Fruit fly (Drosophila melanogaster) whole organism: ENCODE measurements around the gene Coa8.

Experiments
- CG8478 ChIP-seq: fragments of >200 bp; optimal IDR thresholded peaks from 2 replicates; lab custom pipeline; 2018; ENCODE audit warnings: inconsistent platforms
- Dll ChIP-seq: fragments of >200 bp; optimal IDR thresholded peaks from 2 replicates; lab custom pipeline; 2017
- EcR ChIP-seq, 2 experiments: fragments of >200 bp; optimal IDR thresholded peaks; 2 replicates each; lab custom pipeline; 2017; ENCODE audit warnings: missing biosample characterization in 2 of 2, missing genetic modification characterization in 2 of 2, missing genetic modification reagents in 2 of 2
- pan ChIP-seq: fragments of >200 bp; optimal IDR thresholded peaks from 2 replicates; lab custom pipeline; 2017
- psq ChIP-seq: fragments of >200 bp; optimal IDR thresholded peaks from 2 replicates; lab custom pipeline; 2017
- usp ChIP-seq: fragments of >200 bp; optimal IDR thresholded peaks from 2 replicates; lab custom pipeline; 2017; ENCODE audit warnings: missing biosample characterization, missing genetic modification characterization, mixed read lengths

Gene Coa8

dm6 chrX:1854070-1854469 lies 26.0 kb upstream of the Coa8 start:
- TF ChIP-seq CG8478 (lab: Kevin White, UChicago), result no peak
- TF ChIP-seq Dll (lab: Kevin White, UChicago), result no peak
- TF ChIP-seq usp (GFP tag; lab: Kevin White, UChicago), result no peak
- no peak for TF ChIP-seq pan (lab: Kevin White, UChicago)
- no peak for TF ChIP-seq EcR (GFP tag; optimal IDR thresholded peaks at IDR 0.05; lab: Kevin White, UChicago)
- TF ChIP-seq psq (lab: Kevin White, UChicago), result no peak

- TF ChIP-seq psq (lab: Kevin White, UChicago) (no peak), EcR (GFP tag; optimal IDR thresholded peaks at IDR 0.05; lab: Kevin White, UChicago) (no peak), Dll (lab: Kevin White, UChicago) (no peak), CG8478 (lab: Kevin White, UChicago) (no peak), usp (GFP tag; lab: Kevin White, UChicago) (no peak), pan (lab: Kevin White, UChicago) (no peak)
These were observed 25.2 kb upstream of the Coa8 start for dm6 chrX:1854873-1855272.

dm6 chrX:1856605-1857004 lies 23.5 kb upstream of the Coa8 start:
- TF ChIP-seq Dll (lab: Kevin White, UChicago) (no peak), EcR (GFP tag; optimal IDR thresholded peaks at IDR 0.05; lab: Kevin White, UChicago) (no peak)

- no peak for TF ChIP-seq CG8478 (lab: Kevin White, UChicago)
- TF ChIP-seq usp (GFP tag; lab: Kevin White, UChicago), result no peak
- no peak for TF ChIP-seq pan (lab: Kevin White, UChicago)
- TF ChIP-seq EcR (GFP tag; optimal IDR thresholded peaks at IDR 0.05; lab: Kevin White, UChicago), result no peak
- no peak for TF ChIP-seq psq (lab: Kevin White, UChicago)
- TF ChIP-seq Dll (lab: Kevin White, UChicago), result no peak
These were observed 21.2 kb upstream of the Coa8 start, which contains the start of gene Lamtor5 for dm6 chrX:1858867-1859266. Gene Lamtor5, minus strand, starts transcription at chrX:1858971.

dm6 chrX:1861620-1862184 lies 18.4 kb upstream of the Coa8 start, which contains the start of gene deltaCOP:
Gene deltaCOP, minus strand, starts transcription at chrX:1861790.
- TF ChIP-seq pan (lab: Kevin White, UChicago) (peak; percentile 70), CG8478 (lab: Kevin White, UChicago) (no peak)

dm6 chrX:1865673-1866072 lies 14.4 kb upstream of the Coa8 start, which contains the start of the genes Gcna and MED18:
Gene Gcna, minus strand, starts transcription at chrX:1865835.
Gene MED18, plus strand, starts transcription at chrX:1865909.
- TF ChIP-seq CG8478 (lab: Kevin White, UChicago), result no peak
- no peak for TF ChIP-seq pan (lab: Kevin White, UChicago)
- no peak for TF ChIP-seq psq (lab: Kevin White, UChicago)
- TF ChIP-seq Dll (lab: Kevin White, UChicago), result no peak
- no peak for TF ChIP-seq usp (GFP tag; lab: Kevin White, UChicago)
- TF ChIP-seq EcR (GFP tag; optimal IDR thresholded peaks at IDR 0.05; lab: Kevin White, UChicago), result no peak

dm6 chrX:1868586-1869111 lies 11.4 kb upstream of the Coa8 start, which contains the start of the genes CG14803 and Pex5:
Gene CG14803, plus strand, starts transcription at chrX:1868870.
Gene Pex5, minus strand, starts transcription at chrX:1869061.
- TF ChIP-seq Dll (lab: Kevin White, UChicago) (no peak), EcR (GFP tag; optimal IDR thresholded peaks at IDR 0.05; lab: Kevin White, UChicago) (no peak), CG8478 (lab: Kevin White, UChicago) (no peak), pan (lab: Kevin White, UChicago) (no peak), usp (GFP tag; lab: Kevin White, UChicago) (no peak), psq (lab: Kevin White, UChicago) (no peak)

- TF ChIP-seq CG8478 (lab: Kevin White, UChicago) (no peak), EcR (GFP tag; optimal IDR thresholded peaks at IDR 0.05; lab: Kevin White, UChicago) (no peak), psq (lab: Kevin White, UChicago) (no peak), Dll (lab: Kevin White, UChicago) (no peak), usp (GFP tag; lab: Kevin White, UChicago) (no peak), pan (lab: Kevin White, UChicago) (no peak)
These were observed 6.5 kb upstream of the Coa8 start, which contains the start of the genes Pgam5 and Vps26 for dm6 chrX:1873515-1874126. Gene Pgam5, minus strand, starts transcription at chrX:1873565. Gene Vps26, plus strand, starts transcription at chrX:1873853.

dm6 chrX:1877107-1877736 lies 2.9 kb upstream of the Coa8 start, which contains the start of the genes CG14817 and CG14805:
Gene CG14817, minus strand, starts transcription at chrX:1877270.
Gene CG14805, plus strand, starts transcription at chrX:1877317.
- TF ChIP-seq EcR (GFP tag; optimal IDR thresholded peaks at IDR 0.05; lab: Kevin White, UChicago) (no peak), psq (lab: Kevin White, UChicago) (no peak), usp (GFP tag; lab: Kevin White, UChicago) (no peak), Dll (lab: Kevin White, UChicago) (no peak), CG8478 (lab: Kevin White, UChicago) (no peak), pan (lab: Kevin White, UChicago) (no peak)

- TF ChIP-seq psq (lab: Kevin White, UChicago), result no peak
- TF ChIP-seq pan (lab: Kevin White, UChicago), result no peak
- TF ChIP-seq EcR (GFP tag; optimal IDR thresholded peaks at IDR 0.05; lab: Kevin White, UChicago), result no peak
- no peak for TF ChIP-seq Dll (lab: Kevin White, UChicago)
- no peak for TF ChIP-seq usp (GFP tag; lab: Kevin White, UChicago)
These were observed 424 bp upstream of the Coa8 start, which contains the start of gene CG14818 for dm6 chrX:1879606-1880110. Gene CG14818, minus strand, starts transcription at chrX:1879774.
